Fruit fly (Drosophila melanogaster): ENCODE data around the gene Rpt3R.

Gene Rpt3R

dm6 chr3R:9767620-9768592 is 11.6 kb upstream of the Rpt3R start, which contains the start of gene Naa80 (continued):
- TF ChIP-seq CG8089 (GFP tag; optimal IDR thresholded peaks at IDR 0.05) (peak; percentile 16), CG5245 (GFP tag; optimal IDR thresholded peaks at IDR 0.05) (peak; percentile 21), z (GFP tag; IDR thresholded peaks at IDR 0.05) (no peak), Vsx1 (GFP tag; optimal IDR thresholded peaks at IDR 0.05) (no peak), lola (GFP tag; optimal IDR thresholded peaks at IDR 0.05) (no peak), chn (GFP tag; optimal IDR thresholded peaks at IDR 0.05) (peak; percentile 80), hkb (optimal IDR thresholded peaks at IDR 0.05) (peak; percentile 81), hkb (GFP tag; IDR thresholded peaks at IDR 0.05) (peak; percentile 37; the same call in 1 of the 2 replicates), sr (GFP tag; IDR thresholded peaks at IDR 0.05) (no peak), CG3838 (GFP tag; optimal IDR thresholded peaks at IDR 0.05) (no peak), Ada2b (GFP tag; IDR thresholded peaks at IDR 0.05) (no peak), CG17568 (GFP tag; optimal IDR thresholded peaks at IDR 0.05) (no peak), CG2889 (GFP tag; IDR thresholded peaks at IDR 0.05) (0 out of 3 replicates have a peak, but pooled peaks have one; percentile 10), CG4820 (GFP tag; optimal IDR thresholded peaks at IDR 0.05) (peak; percentile 8), row (GFP tag; IDR thresholded peaks at IDR 0.05) (peak; percentile 48; the same call in 2 of the 3 replicates), HmgD (GFP tag; optimal IDR thresholded peaks at IDR 0.05) (peak; percentile 85), CG17361 (GFP tag; IDR thresholded peaks at IDR 0.05) (0 out of 3 replicates have a peak, but pooled peaks have one; percentile 10), CG17186 (GFP tag; optimal IDR thresholded peaks at IDR 0.05) (peak; percentile 64), CG4328 (GFP tag; optimal IDR thresholded peaks at IDR 0.05) (peak; percentile 1), H15 (GFP tag; IDR thresholded peaks at IDR 0.05) (peak; percentile 53; the same call in 1 of the 3 replicates), CG12299 (tag; optimal IDR thresholded peaks at IDR 0.05) (peak; percentile 31), CG8944 (GFP tag; optimal IDR thresholded peaks at IDR 0.05) (peak; percentile 77), stwl (tag; optimal IDR thresholded peaks at IDR 0.05) (peak; percentile 77), pho (GFP tag; optimal IDR thresholded peaks at IDR 0.05) (peak; percentile 76), CG15696 (tag; optimal IDR thresholded peaks at IDR 0.05) (peak; percentile 53), CG12104 (GFP tag; optimal IDR thresholded peaks at IDR 0.05) (peak; percentile 36), Sry-β (GFP tag; optimal IDR thresholded peaks at IDR 0.05) (no peak), sim (GFP tag; IDR thresholded peaks at IDR 0.05) (no peak), Dek (tag; optimal IDR thresholded peaks at IDR 0.05) (peak; percentile 34), dimm (GFP tag; IDR thresholded peaks at IDR 0.05) (no peak), CG7928 (GFP tag; optimal IDR thresholded peaks at IDR 0.05) (peak; percentile 7), CG10209 (GFP tag; optimal IDR thresholded peaks at IDR 0.05) (peak; percentile 54), CG7839 (tag; optimal IDR thresholded peaks at IDR 0.05) (peak; percentile 54), tna (GFP tag; IDR thresholded peaks at IDR 0.05; ENCODE audit: partially characterized antibody) (peak; percentile 48; the same call in 1 of the 2 replicates), gcm (GFP tag; optimal IDR thresholded peaks at IDR 0.05) (no peak), CG2712 (tag; optimal IDR thresholded peaks at IDR 0.05) (peak; percentile 35), PHDP (tag; optimal IDR thresholded peaks at IDR 0.05) (peak; percentile 35), Xbp1 (GFP tag; optimal IDR thresholded peaks at IDR 0.05) (peak; percentile 73), seq (GFP tag; IDR thresholded peaks at IDR 0.05) (0 out of 2 replicates have a peak, but pooled peaks have one; percentile 33), CG33557 (GFP tag; optimal IDR thresholded peaks at IDR 0.05) (no peak), B-H1 (GFP tag; IDR thresholded peaks at IDR 0.05) (no peak), CG12236 (GFP tag; optimal IDR thresholded peaks at IDR 0.05) (no peak), crol (GFP tag; IDR thresholded peaks at IDR 0.05) (0 out of 2 replicates have a peak, but pooled peaks have one; percentile 20), CG8924 (tag; optimal IDR thresholded peaks at IDR 0.05) (peak; percentile 60), Atf3 (GFP tag; optimal IDR thresholded peaks at IDR 0.05) (peak; percentile 45), kah (GFP tag; optimal IDR thresholded peaks at IDR 0.05) (peak; percentile 31), CG1603 (tag; optimal IDR thresholded peaks at IDR 0.05) (peak; percentile 84), zen (tag; optimal IDR thresholded peaks at IDR 0.05) (peak; percentile 15)
